Fruit fly (Drosophila melanogaster) whole organism, embryonic: ENCODE measurements around the gene CG1421.

ENCODE experiments used
- Antp ChIP-seq: fragments of 200-800 bp; sonication (Bioruptor generic); optimal IDR thresholded peaks from 3 replicates; lab custom pipeline; 2016; ENCODE audit warnings: missing biosample characterization, missing genetic modification characterization
- CG13775 ChIP-seq: fragments of 200-800 bp; sonication (Bioruptor generic); optimal IDR thresholded peaks from 3 replicates; lab custom pipeline; 2017; ENCODE audit warnings: missing biosample characterization, mild to moderate bottlenecking, missing genetic modification characterization
- CG17361 ChIP-seq: fragments of 200-800 bp; sonication (Bioruptor generic); IDR thresholded peaks from 3 replicates; pipeline ENCODE4 v1.3.6; 2022; ENCODE audit warnings: missing biosample characterization, missing genetic modification characterization
- CG2202 ChIP-seq: fragments of 200-800 bp; sonication (Bioruptor generic); optimal IDR thresholded peaks from 2 replicates; lab custom pipeline; 2018; ENCODE audit warnings: missing biosample characterization, mild to moderate bottlenecking, missing genetic modification characterization
- CG7963 ChIP-seq: fragments of 200-800 bp; sonication (Bioruptor generic); IDR thresholded peaks from 3 replicates; pipeline ENCODE4 v1.3.6; 2022; ENCODE audit warnings: missing biosample characterization, missing genetic modification characterization; ENCODE audit not compliant: partially characterized antibody
- CTCF ChIP-seq: fragments of 200-800 bp; sonication (Bioruptor generic); optimal IDR thresholded peaks from 2 replicates; lab custom pipeline; 2017; ENCODE audit warnings: missing biosample characterization, mild to moderate bottlenecking, missing genetic modification characterization, moderate library complexity
- GATAe ChIP-seq: fragments of 200-800 bp; sonication (Bioruptor generic); conservative IDR thresholded peaks from 2 replicates; pipeline ENCODE4 v1.3.6; 2022; ENCODE audit warnings: missing biosample characterization, missing genetic modification characterization
- HLH54F ChIP-seq: fragments of 200-800 bp; sonication (Bioruptor generic); optimal IDR thresholded peaks from 3 replicates; lab custom pipeline; 2016; ENCODE audit warnings: missing biosample characterization, missing genetic modification characterization
- TFAM ChIP-seq: fragments of 200-800 bp; sonication (Bioruptor generic); optimal IDR thresholded peaks from 2 replicates; lab custom pipeline; 2017; ENCODE audit warnings: missing biosample characterization, missing genetic modification characterization, inconsistent platforms
- Xbp1 ChIP-seq: fragments of 200-800 bp; sonication (Bioruptor generic); optimal IDR thresholded peaks from 3 replicates; lab custom pipeline; 2016; ENCODE audit warnings: missing biosample characterization, mild to moderate bottlenecking, missing genetic modification characterization
- chn ChIP-seq: fragments of 200-800 bp; sonication (Bioruptor generic); optimal IDR thresholded peaks from 2 replicates; lab custom pipeline; 2016; ENCODE audit warnings: missing biosample characterization, missing genetic modification characterization
- dan ChIP-seq: fragments of 200-800 bp; sonication (Bioruptor generic); IDR thresholded peaks from 2 replicates; pipeline ENCODE4 v1.3.6; 2022; ENCODE audit warnings: missing biosample characterization, missing genetic modification characterization
- pan ChIP-seq, 4 experiments: fragments of >200 bp in 3 of 4; fragments of 200-800 bp in 1 of 4; sonication (Bioruptor generic) in 1 of 4; optimal IDR thresholded peaks in 3 of 4; IDR thresholded peaks in 1 of 4; 2 replicates each; pipeline versions ENCODE4 v1.3.6 to Lab custom; 2017 to 2022; ENCODE audit warnings: missing biosample characterization in 2 of 4, missing genetic modification characterization in 2 of 4, mixed read lengths in 1 of 4
- ro ChIP-seq: fragments of 200-800 bp; sonication (Bioruptor generic); IDR thresholded peaks from 2 replicates; pipeline ENCODE4 v1.3.6; 2022; ENCODE audit warnings: missing biosample characterization, missing genetic modification characterization

dm6 chr2L:21905989-21906388 is 3.2 kb downstream of the CG1421 start, which contains the start of gene CG1428:
- TF ChIP-seq pan (optimal IDR thresholded peaks at IDR 0.05; lab: Kevin White, UChicago) (no peak), pan (GFP tag; optimal IDR thresholded peaks at IDR 0.05 in 1 of 2, IDR thresholded peaks at IDR 0.05 in 1 of 2) (no peak), Xbp1 (GFP tag; lab: Kevin White, UChicago) (no peak), GATAe (GFP tag; lab: Robert Waterston, UW) (no peak), CG2202 (tag; lab: Kevin White, UChicago) (no peak), HLH54F (GFP tag; lab: Kevin White, UChicago) (no peak), dan (no peak), Antp (GFP tag; lab: Kevin White, UChicago) (no peak), CG17361 (GFP tag; lab: Robert Waterston, UW) (no peak), chn (GFP tag; lab: Kevin White, UChicago) (no peak), CG7963 (GFP tag; lab: Robert Waterston, UW) (no peak), CG13775 (GFP tag; lab: Kevin White, UChicago) (no peak), ro (GFP tag; lab: Robert Waterston, UW) (no peak), TFAM (GFP tag; lab: Kevin White, UChicago) (no peak), CTCF (GFP tag; lab: Kevin White, UChicago) (no peak)
